Worm (Caenorhabditis elegans): ENCODE data around the gene K05F1.9.

DNA sequence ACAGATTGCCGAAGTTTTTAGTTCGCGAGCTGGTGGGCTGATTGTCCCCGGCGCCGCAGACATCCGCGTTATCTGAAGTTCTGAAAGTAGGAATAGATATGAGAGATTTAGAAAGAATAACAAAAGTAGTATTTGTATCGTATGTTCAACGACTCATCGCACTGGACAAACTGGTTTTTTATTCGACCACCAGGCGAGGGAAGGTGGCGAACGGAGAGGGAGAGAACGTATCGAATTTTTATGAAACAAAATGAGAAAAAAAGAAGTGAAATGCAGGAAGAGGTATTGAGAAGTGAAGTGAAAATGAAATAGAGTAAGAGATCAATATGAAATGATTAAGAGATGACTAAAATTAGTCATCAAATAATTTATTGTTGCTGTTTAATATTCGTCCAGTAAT, 26.4 kb upstream of the K05F1.9 start, which contains the start of gene tbc-2:
- TF ChIP-seq nhr-237 (tag; optimal IDR thresholded peaks at IDR 0.05) (no peak), efl-3 (GFP tag; optimal IDR thresholded peaks at IDR 0.05) (no peak), sptf-1 (tag; optimal IDR thresholded peaks at IDR 0.05) (no peak)
